Fruit fly (Drosophila melanogaster): ENCODE results near the gene CG12470.

CG12470 gene

dm6 chrX:350266-350665 is 42.8 kb downstream of the CG12470 start, which contains the start of gene CG43181:
Gene CG43181 (plus strand): TSS chrX:350566.
- TF ChIP-seq Abd-B (GFP tag; optimal IDR thresholded peaks at IDR 0.05) (no peak), Sp1 (GFP tag; optimal IDR thresholded peaks at IDR 0.05) (no peak), psq (GFP tag; optimal IDR thresholded peaks at IDR 0.05) (no peak), CrebA (GFP tag; optimal IDR thresholded peaks at IDR 0.05; ENCODE audit: borderline replicate concordance) (no peak), N (GFP tag; optimal IDR thresholded peaks at IDR 0.05) (no peak)

dm6 chrX:350970-351369 is 43.5 kb downstream of the CG12470 start:
- TF ChIP-seq brk (GFP tag; optimal IDR thresholded peaks at IDR 0.05) (no peak), Dif (GFP tag; optimal IDR thresholded peaks at IDR 0.05; ENCODE audit: partially characterized antibody) (no peak), pan (optimal IDR thresholded peaks at IDR 0.05) (no peak), fru (GFP tag; optimal IDR thresholded peaks at IDR 0.05) (no peak), Vsx2 (GFP tag; optimal IDR thresholded peaks at IDR 0.05; ENCODE audit: partially characterized antibody) (no peak)

dm6 chrX:351599-351998 is 44.1 kb downstream of the CG12470 start:
- TF ChIP-seq OdsH (GFP tag; optimal IDR thresholded peaks at IDR 0.05) (no peak), Abd-B (GFP tag; optimal IDR thresholded peaks at IDR 0.05) (no peak)

dm6 chrX:352767-353166 is 45.3 kb downstream of the CG12470 start, which contains the start of gene CG43182:
Gene CG43182 (plus strand): TSS chrX:353067.
- TF ChIP-seq brk (GFP tag; optimal IDR thresholded peaks at IDR 0.05) (no peak), h (GFP tag; optimal IDR thresholded peaks at IDR 0.05) (no peak), CG9705 (GFP tag; optimal IDR thresholded peaks at IDR 0.05) (no peak), Hr78 (GFP tag; optimal IDR thresholded peaks at IDR 0.05) (no peak), CrebA (GFP tag; optimal IDR thresholded peaks at IDR 0.05; ENCODE audit: borderline replicate concordance) (no peak), psq (GFP tag; optimal IDR thresholded peaks at IDR 0.05) (no peak), dsf (GFP tag; optimal IDR thresholded peaks at IDR 0.05; ENCODE audit: borderline replicate concordance) (no peak), lola (GFP tag; optimal IDR thresholded peaks at IDR 0.05) (no peak), sv (GFP tag; optimal IDR thresholded peaks at IDR 0.05) (no peak), CG32264 (GFP tag; optimal IDR thresholded peaks at IDR 0.05) (no peak), Mio (GFP tag; optimal IDR thresholded peaks at IDR 0.05) (no peak), Abd-B (GFP tag; optimal IDR thresholded peaks at IDR 0.05) (no peak), usp (GFP tag; optimal IDR thresholded peaks at IDR 0.05) (no peak), OdsH (GFP tag; optimal IDR thresholded peaks at IDR 0.05) (no peak), tai (GFP tag; optimal IDR thresholded peaks at IDR 0.05) (no peak), rgr (GFP tag; optimal IDR thresholded peaks at IDR 0.05) (no peak), woc (GFP tag; optimal IDR thresholded peaks at IDR 0.05) (no peak), Vsx2 (GFP tag; optimal IDR thresholded peaks at IDR 0.05; ENCODE audit: partially characterized antibody) (no peak)

- TF ChIP-seq pan (optimal IDR thresholded peaks at IDR 0.05): no peak
- TF ChIP-seq Myc (optimal IDR thresholded peaks at IDR 0.05): no peak
- no peak for TF ChIP-seq N (GFP tag; optimal IDR thresholded peaks at IDR 0.05)
- no peak for TF ChIP-seq brk (GFP tag; optimal IDR thresholded peaks at IDR 0.05)
- no peak for TF ChIP-seq OdsH (GFP tag; optimal IDR thresholded peaks at IDR 0.05)
- no peak for TF ChIP-seq Mio (GFP tag; optimal IDR thresholded peaks at IDR 0.05)
- TF ChIP-seq dsf (GFP tag; optimal IDR thresholded peaks at IDR 0.05; ENCODE audit: borderline replicate concordance): no peak
- no peak for TF ChIP-seq woc (GFP tag; optimal IDR thresholded peaks at IDR 0.05)
- no peak for TF ChIP-seq dl (GFP tag; optimal IDR thresholded peaks at IDR 0.05; ENCODE audit: insufficient read depth in 1 of 2, partially characterized antibody in 2 of 2)
These were observed 46.5 kb downstream of the CG12470 start for dm6 chrX:353929-354515.

dm6 chrX:356232-356631 is 48.7 kb downstream of the CG12470 start, which contains the start of gene y:
Gene y (plus strand): TSS chrX:356509.
- no peak for TF ChIP-seq CG32264 (GFP tag; optimal IDR thresholded peaks at IDR 0.05)
- TF ChIP-seq Hr78 (GFP tag; optimal IDR thresholded peaks at IDR 0.05): no peak
- TF ChIP-seq lola (GFP tag; optimal IDR thresholded peaks at IDR 0.05): no peak
- no peak for TF ChIP-seq Dfd (GFP tag; optimal IDR thresholded peaks at IDR 0.05)
- TF ChIP-seq HLH106 (tag; optimal IDR thresholded peaks at IDR 0.05): no peak
- no peak for TF ChIP-seq GATAd (GFP tag; optimal IDR thresholded peaks at IDR 0.05)
- TF ChIP-seq fru (GFP tag; optimal IDR thresholded peaks at IDR 0.05): no peak

Measured in whole organism, wandering third instar larva.